Worm (Caenorhabditis elegans): ENCODE measurements around the gene sdz-4.

DNA sequence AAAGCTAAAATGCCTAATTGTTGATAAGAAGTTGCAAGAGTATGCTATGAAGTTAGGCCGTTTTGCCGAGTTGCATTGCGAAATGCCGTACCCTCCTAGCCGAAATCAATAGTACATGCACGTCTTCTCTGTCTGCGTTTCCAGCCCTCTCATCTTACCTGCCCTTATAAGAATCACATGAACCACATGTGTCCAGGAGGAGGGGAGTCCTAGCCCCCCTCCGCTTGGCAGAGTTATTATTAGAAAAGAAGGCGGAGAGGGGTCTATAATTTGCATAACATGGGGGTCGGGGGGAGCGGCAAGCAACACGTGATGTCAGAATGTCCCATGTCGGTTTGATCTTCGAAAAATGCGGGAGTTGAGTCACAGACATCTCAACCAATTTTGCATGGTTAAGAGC is 5.7 kb upstream of the sdz-4 start:
- TF ChIP-seq flt-1 (GFP tag; IDR thresholded peaks at IDR 0.05) (peak; percentile 61; the same call in 1 of the 2 replicates), ztf-23 (GFP tag; IDR thresholded peaks at IDR 0.05) (no peak), cog-1 (tag; optimal IDR thresholded peaks at IDR 0.05) (no peak), klf-2 (GFP tag; conservative IDR thresholded peaks at IDR 0.05) (no peak)
